Fruit fly (Drosophila melanogaster) whole organism, embryonic: Measurements from ENCODE around the gene Gel.

Experiments used
- BtbVII ChIP-seq: fragments of 200-800 bp; sonication (Bioruptor generic); optimal IDR thresholded peaks from 3 replicates; lab custom pipeline; 2017; ENCODE audit warnings: missing biosample characterization, mild to moderate bottlenecking, missing genetic modification characterization
- CG10267 ChIP-seq: fragments of 200-800 bp; sonication (Bioruptor generic); optimal IDR thresholded peaks from 2 replicates; lab custom pipeline; 2018; ENCODE audit warnings: missing biosample characterization, mild to moderate bottlenecking, missing genetic modification characterization, moderate library complexity
- CG11247 ChIP-seq: fragments of 200-800 bp; sonication (Bioruptor generic); IDR thresholded peaks from 2 replicates; pipeline ENCODE4 v1.3.6; 2022; ENCODE audit warnings: missing biosample characterization, missing genetic modification characterization
- CG12104 ChIP-seq: fragments of 200-800 bp; sonication (Bioruptor generic); optimal IDR thresholded peaks from 3 replicates; lab custom pipeline; 2016; ENCODE audit warnings: missing biosample characterization, missing genetic modification characterization
- CG12236 ChIP-seq: fragments of 200-800 bp; sonication (Bioruptor generic); optimal IDR thresholded peaks from 2 replicates; lab custom pipeline; 2016; ENCODE audit warnings: missing biosample characterization, missing genetic modification characterization
- CG14710 ChIP-seq: fragments of 200-800 bp; sonication (Bioruptor generic); optimal IDR thresholded peaks from 3 replicates; lab custom pipeline; 2019; ENCODE audit warnings: missing biosample characterization, mild to moderate bottlenecking, missing genetic modification characterization, moderate library complexity
- CG15011 ChIP-seq: fragments of 200-800 bp; sonication (Bioruptor generic); optimal IDR thresholded peaks from 3 replicates; lab custom pipeline; 2018; ENCODE audit warnings: missing biosample characterization, mild to moderate bottlenecking, missing genetic modification characterization
- CG1603 ChIP-seq: fragments of 200-800 bp; sonication (Bioruptor generic); optimal IDR thresholded peaks from 2 replicates; lab custom pipeline; 2019; ENCODE audit warnings: missing biosample characterization, mild to moderate bottlenecking, missing genetic modification characterization, moderate library complexity
- CG1832 ChIP-seq: fragments of 200-800 bp; sonication (Bioruptor generic); optimal IDR thresholded peaks from 2 replicates; lab custom pipeline; 2017; ENCODE audit warnings: missing biosample characterization, mild to moderate bottlenecking, missing genetic modification characterization, inconsistent platforms
- CG18599 ChIP-seq: fragments of 200-800 bp; sonication (Bioruptor generic); optimal IDR thresholded peaks from 3 replicates; lab custom pipeline; 2017; ENCODE audit warnings: missing biosample characterization, missing genetic modification characterization, mild to moderate bottlenecking, moderate library complexity, missing genetic modification reagents
- CG2199 ChIP-seq: fragments of 200-800 bp; sonication (Bioruptor generic); IDR thresholded peaks from 3 replicates; pipeline ENCODE4 v1.3.6; 2022; ENCODE audit warnings: missing biosample characterization, missing genetic modification characterization
- CG2712 ChIP-seq: fragments of 200-800 bp; optimal IDR thresholded peaks from 3 replicates; lab custom pipeline; 2019; ENCODE audit warnings: missing biosample characterization, mild to moderate bottlenecking, missing genetic modification characterization, moderate library complexity
- CG31388 ChIP-seq: fragments of 200-800 bp; sonication (Bioruptor generic); optimal IDR thresholded peaks from 2 replicates; lab custom pipeline; 2016; ENCODE audit warnings: missing biosample characterization, missing genetic modification characterization
- CG3281 ChIP-seq: fragments of 200-800 bp; sonication (Bioruptor generic); optimal IDR thresholded peaks from 3 replicates; lab custom pipeline; 2017; ENCODE audit warnings: missing biosample characterization, mild to moderate bottlenecking, missing genetic modification characterization
- CG34376 ChIP-seq: fragments of 200-800 bp; sonication (Bioruptor generic); optimal IDR thresholded peaks from 2 replicates; lab custom pipeline; 2018; ENCODE audit warnings: missing biosample characterization, mild to moderate bottlenecking, missing genetic modification characterization
- CG3726 ChIP-seq: fragments of 200-800 bp; sonication (Bioruptor generic); IDR thresholded peaks from 3 replicates; pipeline ENCODE4, ENCODE4 v1.3.6; 2022; ENCODE audit warnings: missing biosample characterization, missing genetic modification characterization
- CG4282 ChIP-seq: fragments of 200-800 bp; sonication (Bioruptor generic); optimal IDR thresholded peaks from 2 replicates; lab custom pipeline; 2016; ENCODE audit warnings: missing biosample characterization, missing genetic modification characterization
- CG4424 ChIP-seq: fragments of 200-800 bp; sonication (Bioruptor generic); optimal IDR thresholded peaks from 3 replicates; lab custom pipeline; 2016; ENCODE audit warnings: missing biosample characterization, missing genetic modification characterization
- CG5180 ChIP-seq: fragments of 200-800 bp; sonication (Bioruptor generic); optimal IDR thresholded peaks from 3 replicates; lab custom pipeline; 2017; ENCODE audit warnings: missing biosample characterization, missing genetic modification characterization, mild to moderate bottlenecking, moderate library complexity, missing genetic modification reagents
- CG7556 ChIP-seq: fragments of 200-800 bp; sonication (Bioruptor generic); optimal IDR thresholded peaks from 2 replicates; lab custom pipeline; 2017; ENCODE audit warnings: missing biosample characterization, mild to moderate bottlenecking, missing genetic modification characterization
- CG7786 ChIP-seq: fragments of 200-800 bp; sonication (Bioruptor generic); optimal IDR thresholded peaks from 2 replicates; lab custom pipeline; 2016; ENCODE audit warnings: missing biosample characterization, missing genetic modification characterization
- CG8290 ChIP-seq, 3 experiments: fragments of 200-800 bp; sonication (Bioruptor generic); optimal IDR thresholded peaks; 2 replicates each; lab custom pipeline; 2016 to 2019; ENCODE audit warnings: missing biosample characterization in 3 of 3, missing genetic modification characterization in 3 of 3, mild to moderate bottlenecking in 2 of 3, moderate library complexity in 1 of 3
- E2f1 ChIP-seq: fragments of 200-800 bp; sonication (Bioruptor generic); IDR thresholded peaks from 2 replicates; pipeline ENCODE4 v1.3.6; 2022; ENCODE audit warnings: missing biosample characterization, missing genetic modification characterization
- Fer2 ChIP-seq: fragments of 200-800 bp; sonication (Bioruptor generic); optimal IDR thresholded peaks from 2 replicates; lab custom pipeline; 2018; ENCODE audit warnings: missing biosample characterization, mild to moderate bottlenecking, missing genetic modification characterization, moderate library complexity
- Gsc ChIP-seq: fragments of 200-800 bp; sonication (Bioruptor generic); IDR thresholded peaks from 2 replicates; pipeline ENCODE4 v1.3.6; 2022; ENCODE audit warnings: missing biosample characterization, missing genetic modification characterization
- HLH54F ChIP-seq: fragments of 200-800 bp; sonication (Bioruptor generic); optimal IDR thresholded peaks from 3 replicates; lab custom pipeline; 2016; ENCODE audit warnings: missing biosample characterization, missing genetic modification characterization
- HmgZ ChIP-seq: fragments of 200-800 bp; sonication (Bioruptor generic); optimal IDR thresholded peaks from 2 replicates; lab custom pipeline; 2018; ENCODE audit warnings: missing biosample characterization, mild to moderate bottlenecking, missing genetic modification characterization
- Hr78 ChIP-seq, 2 experiments: fragments of 200-800 bp in 1 of 2; fragments of >200 bp in 1 of 2; sonication (Bioruptor generic) in 1 of 2; optimal IDR thresholded peaks; 2 replicates each; lab custom pipeline; 2017 to 2019; ENCODE audit warnings: missing biosample characterization in 2 of 2, missing genetic modification characterization in 2 of 2, mild to moderate bottlenecking in 1 of 2, moderate library complexity in 1 of 2
- Lhr ChIP-seq: fragments of 200-800 bp; sonication (Bioruptor generic); optimal IDR thresholded peaks from 3 replicates; lab custom pipeline; 2017; ENCODE audit warnings: mild to moderate bottlenecking, missing biosample characterization, missing genetic modification reagents, missing genetic modification characterization
- MTF-1 ChIP-seq: fragments of 200-800 bp; sonication (Bioruptor generic); optimal IDR thresholded peaks from 2 replicates; lab custom pipeline; 2018; ENCODE audit warnings: missing biosample characterization, mild to moderate bottlenecking, missing genetic modification characterization, borderline replicate concordance
- Mes4 ChIP-seq: fragments of 200-800 bp; sonication (Bioruptor generic); optimal IDR thresholded peaks from 2 replicates; lab custom pipeline; 2016; ENCODE audit warnings: missing biosample characterization, missing genetic modification characterization
- Nf-YA ChIP-seq: fragments of 200-800 bp; sonication (Bioruptor generic); IDR thresholded peaks from 2 replicates; pipeline ENCODE4 v1.3.6; 2022; ENCODE audit warnings: missing biosample characterization, missing genetic modification characterization
- Nf-YB ChIP-seq: fragments of 200-800 bp; sonication (Bioruptor generic); optimal IDR thresholded peaks from 3 replicates; lab custom pipeline; 2019; ENCODE audit warnings: missing biosample characterization, mild to moderate bottlenecking, missing genetic modification characterization, moderate library complexity
- Side ChIP-seq: fragments of 200-800 bp; sonication (Bioruptor generic); optimal IDR thresholded peaks from 2 replicates; lab custom pipeline; 2016; ENCODE audit warnings: missing biosample characterization, missing genetic modification characterization
- TFAM ChIP-seq: fragments of 200-800 bp; sonication (Bioruptor generic); optimal IDR thresholded peaks from 2 replicates; lab custom pipeline; 2017; ENCODE audit warnings: missing biosample characterization, missing genetic modification characterization, inconsistent platforms
- ac ChIP-seq: fragments of 200-800 bp; sonication (Bioruptor generic); optimal IDR thresholded peaks from 3 replicates; lab custom pipeline; 2017; ENCODE audit warnings: missing biosample characterization, mild to moderate bottlenecking, missing genetic modification characterization
- aop ChIP-seq: fragments of 200-800 bp; sonication (Bioruptor generic); IDR thresholded peaks from 2 replicates; pipeline ENCODE4 v1.3.6; 2022; ENCODE audit warnings: missing biosample characterization, missing genetic modification characterization
- bab2 ChIP-seq: fragments of 200-800 bp; sonication (Bioruptor generic); optimal IDR thresholded peaks from 2 replicates; lab custom pipeline; 2016; ENCODE audit warnings: missing biosample characterization, missing genetic modification characterization
- crc ChIP-seq: fragments of 200-800 bp; sonication (Bioruptor generic); optimal IDR thresholded peaks from 2 replicates; lab custom pipeline; 2016; ENCODE audit warnings: missing biosample characterization, missing genetic modification characterization
- dmrt11E ChIP-seq: fragments of 200-800 bp; sonication (Bioruptor generic); optimal IDR thresholded peaks from 3 replicates; lab custom pipeline; 2018; ENCODE audit warnings: missing biosample characterization, mild to moderate bottlenecking, missing genetic modification characterization, moderate library complexity
- fd64A ChIP-seq: fragments of 200-800 bp; sonication (Bioruptor generic); optimal IDR thresholded peaks from 3 replicates; lab custom pipeline; 2018; ENCODE audit warnings: missing biosample characterization, mild to moderate bottlenecking, missing genetic modification characterization
- gcm ChIP-seq: fragments of 200-800 bp; sonication (Bioruptor generic); optimal IDR thresholded peaks from 2 replicates; lab custom pipeline; 2019; ENCODE audit warnings: missing biosample characterization, mild to moderate bottlenecking, missing genetic modification characterization, moderate library complexity
- gt ChIP-seq: fragments of 200-800 bp; sonication (Bioruptor generic); IDR thresholded peaks from 2 replicates; pipeline ENCODE4 v1.3.6; 2022; ENCODE audit warnings: missing biosample characterization, missing genetic modification characterization
- ham ChIP-seq: fragments of 200-800 bp; sonication (Bioruptor generic); IDR thresholded peaks from 2 replicates; pipeline ENCODE4 v1.3.6; 2022; ENCODE audit warnings: missing biosample characterization, missing genetic modification characterization
- pnt ChIP-seq: fragments of 200-800 bp; sonication (Bioruptor generic); optimal IDR thresholded peaks from 3 replicates; lab custom pipeline; 2016; ENCODE audit warnings: missing biosample characterization, missing genetic modification characterization
- ro ChIP-seq: fragments of 200-800 bp; sonication (Bioruptor generic); IDR thresholded peaks from 2 replicates; pipeline ENCODE4 v1.3.6; 2022; ENCODE audit warnings: missing biosample characterization, missing genetic modification characterization
- sna ChIP-seq: fragments of 200-800 bp; sonication (Bioruptor generic); IDR thresholded peaks from 2 replicates; pipeline ENCODE4 v1.3.6; 2022; ENCODE audit warnings: missing biosample characterization, missing genetic modification characterization; ENCODE audit not compliant: partially characterized antibody
- stwl ChIP-seq: fragments of 200-800 bp; sonication (Bioruptor generic); optimal IDR thresholded peaks from 3 replicates; lab custom pipeline; 2018; ENCODE audit warnings: missing biosample characterization, mild to moderate bottlenecking, missing genetic modification characterization, moderate library complexity

Gene Gel

DNA sequence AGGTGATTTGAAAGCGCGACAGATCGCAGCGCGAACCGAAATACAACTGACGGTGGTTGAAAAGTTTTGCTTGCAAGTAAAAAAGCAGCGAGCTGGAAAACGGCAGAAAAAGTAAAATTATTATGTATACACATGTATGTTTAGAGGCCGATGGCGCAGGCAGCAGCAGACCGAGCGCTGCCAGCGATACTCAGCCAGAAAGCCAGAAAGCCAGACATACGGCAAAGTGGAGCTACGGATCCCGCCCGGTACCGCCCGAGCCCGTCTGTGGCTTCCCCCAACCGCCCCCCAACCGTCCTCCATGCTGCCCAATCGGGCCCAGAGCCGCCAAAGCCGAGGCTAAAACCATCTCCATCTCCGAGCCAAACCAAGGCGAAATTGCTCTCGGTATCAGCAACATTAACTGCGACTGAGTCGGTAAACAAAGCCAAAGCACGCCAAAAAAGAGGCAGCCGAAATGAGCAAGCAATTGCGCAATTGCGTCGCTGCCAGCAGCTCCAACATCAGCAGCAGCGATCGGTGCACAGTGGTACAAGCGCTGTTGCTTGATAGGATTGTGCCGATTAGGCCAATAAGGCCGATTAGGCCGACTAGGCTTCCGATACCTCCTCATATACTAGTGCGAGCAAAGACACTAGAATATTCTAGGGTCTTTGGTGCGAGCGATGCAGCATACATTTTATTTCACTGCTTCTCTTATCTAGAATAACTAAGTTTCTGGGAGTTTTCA lies 19.6 kb upstream of the Gel start, which contains the start of gene CG14636 (continued):
- peak; percentile 12; the same call in 1 of the 2 replicates for TF ChIP-seq Gsc (GFP tag; lab: Robert Waterston, UW)
- peak; percentile 66 for TF ChIP-seq CG7786 (GFP tag; lab: Kevin White, UChicago)
- TF ChIP-seq CG1603 (tag; lab: Kevin White, UChicago): peak; percentile 61
- TF ChIP-seq CG15011: peak; percentile 53
- TF ChIP-seq CG2712 (tag; lab: Kevin White, UChicago): peak; percentile 43
- no peak for TF ChIP-seq gt (GFP tag; lab: Robert Waterston, UW)
- peak; percentile 59; the same call in 1 of the 2 replicates for TF ChIP-seq Nf-YA (GFP tag; lab: Robert Waterston, UW)
- TF ChIP-seq Side (GFP tag; lab: Kevin White, UChicago): peak; percentile 63
- TF ChIP-seq Nf-YB (GFP tag; lab: Kevin White, UChicago): no peak
- no peak for TF ChIP-seq TFAM (GFP tag; lab: Kevin White, UChicago)
- TF ChIP-seq HmgZ (tag; lab: Kevin White, UChicago): peak; percentile 79
- peak; percentile 27; the same call in 1 of the 2 replicates for TF ChIP-seq ham (GFP tag; lab: Robert Waterston, UW)
- TF ChIP-seq CG2199 (GFP tag; lab: Robert Waterston, UW): peak; percentile 63; the same call in 2 of the 3 replicates
- peak; percentile 46 for TF ChIP-seq crc
- peak; percentile 74 for TF ChIP-seq E2f1 (GFP tag; lab: Robert Waterston, UW)
- peak; percentile 47 for TF ChIP-seq CG4424 (GFP tag; lab: Kevin White, UChicago)
- TF ChIP-seq stwl (tag; lab: Kevin White, UChicago): no peak
- no peak for TF ChIP-seq CG1832 (GFP tag; lab: Kevin White, UChicago)
- TF ChIP-seq MTF-1 (GFP tag; lab: Kevin White, UChicago): no peak
- TF ChIP-seq dmrt11E: no peak
- peak; percentile 72 for TF ChIP-seq BtbVII (GFP tag; lab: Kevin White, UChicago)
- no peak for TF ChIP-seq aop (GFP tag; lab: Robert Waterston, UW)
- no peak for TF ChIP-seq ac
- TF ChIP-seq HLH54F (GFP tag; lab: Kevin White, UChicago): peak; percentile 66
- peak; percentile 69 for TF ChIP-seq CG7556
- TF ChIP-seq sna (GFP tag; lab: Robert Waterston, UW): no peak
- peak; percentile 60 for TF ChIP-seq bab2
- peak; percentile 22 for TF ChIP-seq CG12104
- peak; percentile 12 for TF ChIP-seq gcm (GFP tag; lab: Kevin White, UChicago)
- peak; percentile 22 for TF ChIP-seq Fer2 (tag; lab: Kevin White, UChicago)
- TF ChIP-seq CG34376 (GFP tag; lab: Kevin White, UChicago): peak; percentile 61
- TF ChIP-seq Lhr (GFP tag; lab: Kevin White, UChicago): no peak
- no peak for TF ChIP-seq CG31388 (GFP tag; lab: Kevin White, UChicago)
- TF ChIP-seq CG12236 (GFP tag; lab: Kevin White, UChicago): no peak
- no peak for TF ChIP-seq fd64A
- TF ChIP-seq CG11247 (GFP tag; lab: Robert Waterston, UW): peak; percentile 61
- TF ChIP-seq CG10267 (tag; lab: Kevin White, UChicago): peak; percentile 21
- peak; percentile 77 for TF ChIP-seq CG3726 (GFP tag; lab: Robert Waterston, UW)
- peak; percentile 39 for TF ChIP-seq Mes4 (GFP tag; lab: Kevin White, UChicago)
- peak; percentile 47; the same call in 1 of the 2 replicates for TF ChIP-seq ro
- TF ChIP-seq CG14710 (tag; lab: Kevin White, UChicago): no peak
- TF ChIP-seq pnt (GFP tag; lab: Kevin White, UChicago): peak; percentile 73
- no peak for TF ChIP-seq Hr78 (GFP tag; optimal IDR thresholded peaks at IDR 0.05; lab: Kevin White, UChicago)
- TF ChIP-seq CG4282 (GFP tag; lab: Kevin White, UChicago): peak; percentile 68
- no peak for TF ChIP-seq CG8290 (GFP tag; optimal IDR thresholded peaks at IDR 0.05; lab: Kevin White, UChicago)
- TF ChIP-seq CG8290 (tag; optimal IDR thresholded peaks at IDR 0.05; lab: Kevin White, UChicago): peak in 1 of 2 experiments; percentile 62
- peak; percentile 71 for TF ChIP-seq CG3281 (GFP tag; lab: Kevin White, UChicago)
- peak; percentile 47 for TF ChIP-seq CG5180
- peak; percentile 83 for TF ChIP-seq CG18599 (GFP tag; lab: Kevin White, UChicago)
